Fruit fly (Drosophila melanogaster): ENCODE results near the gene Rev1.

Gene Rev1

dm6 chr3L:636434-636833, 17.7 kb upstream of the Rev1 start (continued):
- TF ChIP-seq CG8924 (tag; optimal IDR thresholded peaks at IDR 0.05), result peak; percentile 40
- peak; percentile 66 for TF ChIP-seq trem (tag; optimal IDR thresholded peaks at IDR 0.05)
- peak; percentile 10 for TF ChIP-seq Max (GFP tag; optimal IDR thresholded peaks at IDR 0.05)
- TF ChIP-seq Oli (tag; optimal IDR thresholded peaks at IDR 0.05), result peak; percentile 79
- no peak for TF ChIP-seq kni (GFP tag; optimal IDR thresholded peaks at IDR 0.05)
- peak; percentile 77 for TF ChIP-seq gsb-n (tag; optimal IDR thresholded peaks at IDR 0.05)
- TF ChIP-seq CG6689 (GFP tag; IDR thresholded peaks at IDR 0.05), result peak; percentile 72
- TF ChIP-seq Oaz (GFP tag; IDR thresholded peaks at IDR 0.05), result no peak
- no peak for TF ChIP-seq hth (optimal IDR thresholded peaks at IDR 0.05)
- TF ChIP-seq sob (GFP tag; IDR thresholded peaks at IDR 0.05), result peak; percentile 21; the same call in 1 of the 2 replicates
- peak; percentile 63 for TF ChIP-seq CG4404 (GFP tag; IDR thresholded peaks at IDR 0.05)
- no peak for TF ChIP-seq CG13624 (GFP tag; optimal IDR thresholded peaks at IDR 0.05)
- TF ChIP-seq CG34376 (GFP tag; optimal IDR thresholded peaks at IDR 0.05), result no peak
- no peak for TF ChIP-seq inv (GFP tag; IDR thresholded peaks at IDR 0.05; ENCODE audit: partially characterized antibody)
- TF ChIP-seq dan (GFP tag; IDR thresholded peaks at IDR 0.05), result peak; percentile 45
- peak; percentile 62 for TF ChIP-seq Dad (GFP tag; optimal IDR thresholded peaks at IDR 0.05)
- no peak for TF ChIP-seq Adf1 (GFP tag; IDR thresholded peaks at IDR 0.05)
- TF ChIP-seq pros (GFP tag; optimal IDR thresholded peaks at IDR 0.05), result no peak
- no peak for TF ChIP-seq CG13287 (GFP tag; IDR thresholded peaks at IDR 0.05; ENCODE audit: partially characterized antibody)
- peak; percentile 57 for TF ChIP-seq chn (GFP tag; optimal IDR thresholded peaks at IDR 0.05)
- no peak for TF ChIP-seq yki (optimal IDR thresholded peaks at IDR 0.05)
- TF ChIP-seq CG17612 (GFP tag; IDR thresholded peaks at IDR 0.05), result peak; percentile 26; the same call in 1 of the 2 replicates
- TF ChIP-seq CG11695 (GFP tag; IDR thresholded peaks at IDR 0.05), result 0 out of 3 replicates have a peak, but pooled peaks have one; percentile 25
- TF ChIP-seq ap (GFP tag; IDR thresholded peaks at IDR 0.05), result peak; percentile 65
- peak; percentile 16 for TF ChIP-seq Bteb2 (GFP tag; optimal IDR thresholded peaks at IDR 0.05)
- TF ChIP-seq CG18476 (GFP tag; optimal IDR thresholded peaks at IDR 0.05), result peak; percentile 47
- TF ChIP-seq CG12104 (GFP tag; optimal IDR thresholded peaks at IDR 0.05), result no peak
- TF ChIP-seq CG8388 (GFP tag; optimal IDR thresholded peaks at IDR 0.05), result peak; percentile 84
- TF ChIP-seq CG10267 (tag; optimal IDR thresholded peaks at IDR 0.05), result peak; percentile 38
- TF ChIP-seq Dip3 (GFP tag; optimal IDR thresholded peaks at IDR 0.05), result no peak
- TF ChIP-seq CG12769 (tag; optimal IDR thresholded peaks at IDR 0.05), result peak; percentile 53
- peak; percentile 72 for TF ChIP-seq oc (tag; optimal IDR thresholded peaks at IDR 0.05)
- TF ChIP-seq sug (tag; optimal IDR thresholded peaks at IDR 0.05), result no peak
- peak; percentile 36 for TF ChIP-seq Rfx (GFP tag; IDR thresholded peaks at IDR 0.05)
- no peak for TF ChIP-seq HmgZ (tag; optimal IDR thresholded peaks at IDR 0.05)
- TF ChIP-seq CG14710 (tag; optimal IDR thresholded peaks at IDR 0.05), result peak; percentile 60
- no peak for TF ChIP-seq Eip74EF (GFP tag; optimal IDR thresholded peaks at IDR 0.05)
- no peak for TF ChIP-seq CG8478 (optimal IDR thresholded peaks at IDR 0.05)
- TF ChIP-seq CG9797 (GFP tag; optimal IDR thresholded peaks at IDR 0.05), result no peak
- TF ChIP-seq CG17361 (GFP tag; IDR thresholded peaks at IDR 0.05), result peak; percentile 55; the same call in 2 of the 3 replicates
- TF ChIP-seq CG33213 (GFP tag; optimal IDR thresholded peaks at IDR 0.05), result peak; percentile 33
- TF ChIP-seq Gsc (GFP tag; IDR thresholded peaks at IDR 0.05), result peak; percentile 57
- no peak for TF ChIP-seq CG15011 (GFP tag; optimal IDR thresholded peaks at IDR 0.05)
- 0 out of 2 replicates have a peak, but pooled peaks have one; percentile 9 for TF ChIP-seq Taf1 (GFP tag; IDR thresholded peaks at IDR 0.05)
- TF ChIP-seq dmrt11E (tag; optimal IDR thresholded peaks at IDR 0.05), result peak; percentile 71
- TF ChIP-seq CG2120 (GFP tag; optimal IDR thresholded peaks at IDR 0.05), result no peak
- TF ChIP-seq CG30403 (GFP tag; optimal IDR thresholded peaks at IDR 0.05), result peak; percentile 54
- TF ChIP-seq Ssrp (tag; optimal IDR thresholded peaks at IDR 0.05), result peak; percentile 61
- TF ChIP-seq fd102C (GFP tag; optimal IDR thresholded peaks at IDR 0.05), result no peak
- no peak for TF ChIP-seq CG6765 (GFP tag; optimal IDR thresholded peaks at IDR 0.05)
- no peak for TF ChIP-seq MBD-R2 (GFP tag; IDR thresholded peaks at IDR 0.05)
- peak; percentile 29 for TF ChIP-seq bcd (GFP tag; optimal IDR thresholded peaks at IDR 0.05)
